Fruit fly (Drosophila melanogaster) whole organism: Measurements from ENCODE around the gene Ret.

Experiments used
- CG8478 ChIP-seq: fragments of >200 bp; optimal IDR thresholded peaks from 2 replicates; lab custom pipeline; 2018; ENCODE audit warnings: inconsistent platforms
- Dll ChIP-seq: fragments of >200 bp; optimal IDR thresholded peaks from 2 replicates; lab custom pipeline; 2017
- EcR ChIP-seq, 2 experiments: fragments of >200 bp; optimal IDR thresholded peaks; 2 replicates each; lab custom pipeline; 2017; ENCODE audit warnings: missing biosample characterization in 2 of 2, missing genetic modification characterization in 2 of 2, missing genetic modification reagents in 2 of 2
- pan ChIP-seq: fragments of >200 bp; optimal IDR thresholded peaks from 2 replicates; lab custom pipeline; 2017
- psq ChIP-seq: fragments of >200 bp; optimal IDR thresholded peaks from 2 replicates; lab custom pipeline; 2017
- usp ChIP-seq: fragments of >200 bp; optimal IDR thresholded peaks from 2 replicates; lab custom pipeline; 2017; ENCODE audit warnings: missing biosample characterization, missing genetic modification characterization, mixed read lengths

dm6 chr2L:21220396-21220795, 21.8 kb upstream of the Ret start, which contains the start of gene Atg18b:
- no peak for TF ChIP-seq Dll (lab: Kevin White, UChicago)
- no peak for TF ChIP-seq pan
- no peak for TF ChIP-seq psq
- TF ChIP-seq CG8478 (lab: Kevin White, UChicago): no peak
- TF ChIP-seq EcR (GFP tag; optimal IDR thresholded peaks at IDR 0.05; lab: Kevin White, UChicago): no peak
- no peak for TF ChIP-seq usp (GFP tag; lab: Kevin White, UChicago)
